Fruit fly (Drosophila melanogaster) Kc167 (cell line): ENCODE results near the gene CG33090.

Source experiments
- Myc ChIP-seq: fragments of >200 bp; optimal IDR thresholded peaks from 2 replicates; lab custom pipeline; 2017; ENCODE audit warnings: missing external identifiers
- Sin3A ChIP-seq: fragments of >200 bp; optimal IDR thresholded peaks from 2 replicates; lab custom pipeline; 2018; ENCODE audit warnings: missing external identifiers
- h ChIP-seq: fragments of >200 bp; optimal IDR thresholded peaks from 3 replicates; lab custom pipeline; 2018; ENCODE audit warnings: missing external identifiers
- insv ChIP-seq: fragments of >200 bp; optimal IDR thresholded peaks from 3 replicates; lab custom pipeline; 2018; ENCODE audit warnings: missing external identifiers
- psq ChIP-seq: fragments of >200 bp; optimal IDR thresholded peaks from 2 replicates; lab custom pipeline; 2017; ENCODE audit warnings: missing external identifiers
- ttk ChIP-seq: sonication (Bioruptor generic); optimal IDR thresholded peaks from 2 replicates; lab custom pipeline; 2017; ENCODE audit warnings: missing external identifiers

Gene CG33090

dm6 chr2L:14358780-14359462 is 25.0 kb downstream of the CG33090 start, which contains the start of gene Pgant35A:
Pgant35A (plus strand) TSS chr2L:14359252.
- TF ChIP-seq Sin3A (lab: Kevin White, UChicago) (no peak), ttk (lab: Kevin White, UChicago) (no peak), h (lab: Kevin White, UChicago) (no peak), psq (lab: Kevin White, UChicago) (no peak), insv (lab: Kevin White, UChicago) (no peak), Myc (lab: Kevin White, UChicago) (no peak)

dm6 chr2L:14361281-14361680 is 27.3 kb downstream of the CG33090 start:
- TF ChIP-seq Myc (lab: Kevin White, UChicago), result no peak
- TF ChIP-seq h (lab: Kevin White, UChicago), result no peak
- TF ChIP-seq psq (lab: Kevin White, UChicago), result no peak
- TF ChIP-seq Sin3A (lab: Kevin White, UChicago), result no peak
- TF ChIP-seq ttk (lab: Kevin White, UChicago), result no peak
- no peak for TF ChIP-seq insv (lab: Kevin White, UChicago)

dm6 chr2L:14361736-14362180 is 27.8 kb downstream of the CG33090 start, which contains the start of gene spel1:
spel1 (plus strand) TSS chr2L:14362069.
- TF ChIP-seq ttk (lab: Kevin White, UChicago), result no peak
- TF ChIP-seq h (lab: Kevin White, UChicago), result no peak
- no peak for TF ChIP-seq Myc (lab: Kevin White, UChicago)

DNA sequence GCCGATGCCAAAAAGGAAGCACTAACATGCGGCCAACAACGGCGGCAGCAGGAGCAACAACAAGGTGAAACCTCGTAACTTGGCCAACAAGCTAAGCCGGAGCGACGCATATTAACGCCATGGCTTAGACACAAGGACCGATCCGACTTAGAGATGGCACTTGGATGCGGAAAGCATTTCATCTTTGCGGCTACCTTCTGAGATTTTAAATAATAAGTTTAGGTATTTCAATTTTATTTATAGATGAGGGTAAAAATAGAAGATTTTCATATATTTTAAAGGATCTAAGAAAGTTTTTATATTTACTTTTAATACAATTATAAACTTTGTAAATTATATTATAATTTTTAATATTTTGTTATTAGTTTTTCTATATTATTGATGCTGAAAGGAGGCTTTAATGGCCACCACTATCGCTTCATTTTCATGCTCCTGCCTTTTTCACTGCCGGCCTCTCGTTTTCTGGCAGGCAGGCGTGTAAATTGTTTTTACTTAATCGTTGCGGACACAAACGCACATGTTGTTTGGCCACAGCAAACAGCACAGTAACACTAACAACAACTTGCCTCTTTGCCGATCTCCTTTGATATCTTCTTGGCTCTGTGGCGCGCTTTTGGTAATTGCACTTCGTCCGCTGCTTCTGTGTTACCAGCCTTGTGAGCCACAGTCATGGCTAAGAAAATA is 32.8 kb downstream of the CG33090 start:
- no peak for TF ChIP-seq h (lab: Kevin White, UChicago)
- no peak for TF ChIP-seq ttk (lab: Kevin White, UChicago)
- TF ChIP-seq Myc (lab: Kevin White, UChicago), result no peak
- no peak for TF ChIP-seq insv (lab: Kevin White, UChicago)
- no peak for TF ChIP-seq Sin3A (lab: Kevin White, UChicago)
- no peak for TF ChIP-seq psq (lab: Kevin White, UChicago)

- TF ChIP-seq insv (lab: Kevin White, UChicago), result no peak
- TF ChIP-seq h (lab: Kevin White, UChicago), result no peak
- TF ChIP-seq psq (lab: Kevin White, UChicago), result no peak
- TF ChIP-seq ttk (lab: Kevin White, UChicago), result no peak
- no peak for TF ChIP-seq Myc (lab: Kevin White, UChicago)
- no peak for TF ChIP-seq Sin3A (lab: Kevin White, UChicago)
These were observed 33.3 kb downstream of the CG33090 start for dm6 chr2L:14367274-14367669.

- TF ChIP-seq psq (lab: Kevin White, UChicago), result no peak
- no peak for TF ChIP-seq insv (lab: Kevin White, UChicago)
- no peak for TF ChIP-seq Sin3A (lab: Kevin White, UChicago)
- no peak for TF ChIP-seq h (lab: Kevin White, UChicago)
- TF ChIP-seq ttk (lab: Kevin White, UChicago), result no peak
- TF ChIP-seq Myc (lab: Kevin White, UChicago), result no peak
These were observed 34.9 kb downstream of the CG33090 start for dm6 chr2L:14368833-14369232.

DNA sequence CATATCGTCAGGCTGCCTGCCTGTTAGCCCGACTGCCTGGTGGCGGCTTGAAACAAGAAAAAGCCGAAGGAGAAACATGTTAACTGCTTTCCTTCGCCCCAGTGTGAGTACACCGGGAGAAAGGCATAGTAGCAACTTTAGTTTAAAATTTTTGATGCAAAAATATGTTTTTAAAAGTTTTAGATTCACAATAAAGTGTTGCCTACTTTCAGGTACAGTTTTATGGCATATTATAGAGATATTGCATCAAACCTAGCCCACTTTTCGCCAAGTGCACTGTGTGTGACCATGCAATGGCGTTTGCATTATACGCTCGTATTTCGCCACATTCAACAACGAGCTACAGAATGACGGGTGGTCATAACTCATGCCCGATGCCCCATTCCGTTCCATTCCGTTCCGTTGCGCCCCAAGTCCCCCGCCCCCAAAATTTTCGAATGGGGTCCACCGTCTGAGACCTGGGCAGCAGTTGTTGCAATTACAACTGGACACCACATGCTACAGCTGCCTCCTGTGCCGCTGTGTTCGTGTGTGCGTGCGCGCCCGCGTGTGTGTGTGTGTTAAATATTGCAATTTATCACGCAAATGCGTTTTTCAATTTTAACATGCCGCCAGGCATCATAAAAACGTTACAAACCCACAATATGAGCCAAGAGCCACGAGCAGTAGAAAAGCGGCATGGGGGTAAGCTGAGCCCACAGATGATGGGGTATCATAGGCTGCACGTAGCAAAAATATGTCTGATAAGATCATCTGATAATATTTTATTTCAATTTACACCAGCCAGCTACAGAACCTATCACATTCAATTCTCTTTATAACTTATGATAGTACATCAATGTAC is 36.2 kb downstream of the CG33090 start:
- TF ChIP-seq insv (lab: Kevin White, UChicago) (no peak), h (lab: Kevin White, UChicago) (no peak), ttk (lab: Kevin White, UChicago) (no peak), Myc (lab: Kevin White, UChicago) (no peak), psq (lab: Kevin White, UChicago) (no peak)

dm6 chr2L:14370777-14371096 is 36.8 kb downstream of the CG33090 start:
- TF ChIP-seq h (lab: Kevin White, UChicago), result no peak
- TF ChIP-seq insv (lab: Kevin White, UChicago), result no peak
- TF ChIP-seq psq (lab: Kevin White, UChicago), result no peak
- TF ChIP-seq Sin3A (lab: Kevin White, UChicago), result no peak
- no peak for TF ChIP-seq ttk (lab: Kevin White, UChicago)

DNA sequence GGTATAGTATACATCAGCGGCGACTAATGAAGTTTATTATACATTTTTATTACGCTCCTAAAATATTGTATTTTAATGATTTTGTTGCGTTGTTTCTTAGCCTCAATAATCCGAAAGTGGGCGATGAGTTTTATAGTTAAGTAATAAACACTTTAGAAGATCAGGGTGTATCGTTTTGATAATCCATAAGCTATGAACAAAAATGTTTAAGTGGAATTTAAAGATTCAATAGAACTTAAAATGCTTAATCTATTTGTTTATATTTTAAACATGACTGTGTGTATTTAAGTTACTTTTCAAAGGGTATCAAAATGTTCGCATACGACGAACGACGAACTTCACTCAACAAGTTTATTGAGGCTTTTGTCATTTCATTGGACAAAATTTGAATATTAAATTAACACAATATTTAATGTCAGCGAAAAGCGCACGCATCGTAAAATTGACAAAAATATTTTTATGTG is 38.3 kb downstream of the CG33090 start:
- TF ChIP-seq ttk (lab: Kevin White, UChicago) (no peak), Myc (lab: Kevin White, UChicago) (no peak), Sin3A (lab: Kevin White, UChicago) (no peak), insv (lab: Kevin White, UChicago) (no peak), psq (lab: Kevin White, UChicago) (no peak)

dm6 chr2L:14373250-14373649 is 39.3 kb downstream of the CG33090 start:
- TF ChIP-seq h (lab: Kevin White, UChicago) (no peak), ttk (lab: Kevin White, UChicago) (no peak), Myc (lab: Kevin White, UChicago) (no peak), Sin3A (lab: Kevin White, UChicago) (no peak), insv (lab: Kevin White, UChicago) (no peak), psq (lab: Kevin White, UChicago) (no peak)

- TF ChIP-seq h (lab: Kevin White, UChicago), result no peak
- no peak for TF ChIP-seq ttk (lab: Kevin White, UChicago)
- TF ChIP-seq psq (lab: Kevin White, UChicago), result no peak
- TF ChIP-seq insv (lab: Kevin White, UChicago), result no peak
- TF ChIP-seq Myc (lab: Kevin White, UChicago), result no peak
- no peak for TF ChIP-seq Sin3A (lab: Kevin White, UChicago)
These were observed 40.1 kb downstream of the CG33090 start for dm6 chr2L:14374024-14374423.
